Fruit fly (Drosophila melanogaster) whole organism, embryonic: ENCODE measurements around the gene Ance-2.
A peak's percentile ranks its signal among the peaks of the same experiment; 100 is the strongest.

ENCODE experiments used
- B-H2 ChIP-seq: fragments of 200-800 bp; sonication (Bioruptor generic); optimal IDR thresholded peaks from 2 replicates; lab custom pipeline; 2018; ENCODE audit warnings: missing biosample characterization, mild to moderate bottlenecking, missing genetic modification characterization
- BtbVII ChIP-seq: fragments of 200-800 bp; sonication (Bioruptor generic); optimal IDR thresholded peaks from 3 replicates; lab custom pipeline; 2017; ENCODE audit warnings: missing biosample characterization, mild to moderate bottlenecking, missing genetic modification characterization
- C15 ChIP-seq: fragments of 200-800 bp; sonication (Bioruptor generic); IDR thresholded peaks from 3 replicates; pipeline ENCODE4 v1.3.6; 2022; ENCODE audit warnings: missing biosample characterization, missing genetic modification characterization
- CG10321 ChIP-seq: fragments of 200-800 bp; sonication (Bioruptor generic); IDR thresholded peaks from 2 replicates; pipeline ENCODE4 v1.3.6; 2022; ENCODE audit warnings: missing biosample characterization, missing genetic modification characterization
- CG11398 ChIP-seq: fragments of 200-800 bp; sonication (Bioruptor generic); optimal IDR thresholded peaks from 2 replicates; lab custom pipeline; 2016; ENCODE audit warnings: missing biosample characterization, missing genetic modification characterization
- CG11560 ChIP-seq: fragments of 200-800 bp; sonication (Bioruptor generic); IDR thresholded peaks from 3 replicates; pipeline ENCODE4 v1.3.6; 2022; ENCODE audit warnings: missing biosample characterization, missing genetic modification characterization
- CG11696 ChIP-seq: fragments of 200-800 bp; sonication (Bioruptor generic); IDR thresholded peaks from 2 replicates; pipeline ENCODE4 v1.3.6; 2022; ENCODE audit warnings: missing biosample characterization, missing genetic modification characterization
- CG12659 ChIP-seq: fragments of 200-800 bp; sonication (Bioruptor generic); optimal IDR thresholded peaks from 3 replicates; lab custom pipeline; 2017; ENCODE audit warnings: mild to moderate bottlenecking, missing biosample characterization, missing genetic modification reagents, missing genetic modification characterization
- CG13123 ChIP-seq: fragments of 200-800 bp; sonication (Bioruptor generic); optimal IDR thresholded peaks from 2 replicates; lab custom pipeline; 2016; ENCODE audit warnings: missing biosample characterization, missing genetic modification characterization
- CG16863 ChIP-seq: fragments of 200-800 bp; sonication (Bioruptor generic); optimal IDR thresholded peaks from 3 replicates; lab custom pipeline; 2016; ENCODE audit warnings: missing biosample characterization, missing genetic modification characterization
- CG17612 ChIP-seq: fragments of 200-800 bp; sonication (Bioruptor generic); IDR thresholded peaks from 2 replicates; pipeline ENCODE4 v1.3.6; 2022; ENCODE audit warnings: missing biosample characterization, missing genetic modification characterization
- CG18476 ChIP-seq: fragments of 200-800 bp; sonication (Bioruptor generic); optimal IDR thresholded peaks from 2 replicates; lab custom pipeline; 2016; ENCODE audit warnings: missing biosample characterization, mild to moderate bottlenecking, missing genetic modification characterization
- CG18619 ChIP-seq: fragments of 200-800 bp; sonication (Bioruptor generic); optimal IDR thresholded peaks from 3 replicates; lab custom pipeline; 2017; ENCODE audit warnings: missing biosample characterization, mild to moderate bottlenecking, missing genetic modification characterization
- CG2199 ChIP-seq: fragments of 200-800 bp; sonication (Bioruptor generic); IDR thresholded peaks from 3 replicates; pipeline ENCODE4 v1.3.6; 2022; ENCODE audit warnings: missing biosample characterization, missing genetic modification characterization
- CG30403 ChIP-seq: fragments of 200-800 bp; sonication (Bioruptor generic); optimal IDR thresholded peaks from 3 replicates; lab custom pipeline; 2016; ENCODE audit warnings: missing biosample characterization, missing genetic modification characterization
- CG3065 ChIP-seq: fragments of 200-800 bp; sonication (Bioruptor generic); optimal IDR thresholded peaks from 2 replicates; lab custom pipeline; 2016; ENCODE audit warnings: missing biosample characterization, missing genetic modification characterization
- CG3847 ChIP-seq: fragments of 200-800 bp; sonication (Bioruptor generic); IDR thresholded peaks from 2 replicates; pipeline ENCODE4 v1.3.6; 2022; ENCODE audit warnings: missing biosample characterization, missing genetic modification characterization
- CG6854 ChIP-seq: fragments of 200-800 bp; sonication (Bioruptor generic); optimal IDR thresholded peaks from 3 replicates; lab custom pipeline; 2017; ENCODE audit warnings: missing biosample characterization, mild to moderate bottlenecking, missing genetic modification characterization
- CG8765 ChIP-seq: fragments of 200-800 bp; sonication (Bioruptor generic); IDR thresholded peaks from 2 replicates; pipeline ENCODE4 v1.3.6; 2022; ENCODE audit warnings: missing biosample characterization, missing genetic modification characterization
- CG9797 ChIP-seq: fragments of 200-800 bp; sonication (Bioruptor generic); optimal IDR thresholded peaks from 3 replicates; lab custom pipeline; 2018; ENCODE audit warnings: missing biosample characterization, mild to moderate bottlenecking, missing genetic modification characterization
- D19A ChIP-seq: fragments of 200-800 bp; optimal IDR thresholded peaks from 3 replicates; lab custom pipeline; 2019; ENCODE audit warnings: missing biosample characterization, mild to moderate bottlenecking, missing genetic modification characterization, moderate library complexity
- D19B ChIP-seq: fragments of 200-800 bp; sonication (Bioruptor generic); optimal IDR thresholded peaks from 2 replicates; lab custom pipeline; 2017; ENCODE audit warnings: missing biosample characterization, mild to moderate bottlenecking, missing genetic modification characterization
- E2f1 ChIP-seq: fragments of 200-800 bp; sonication (Bioruptor generic); IDR thresholded peaks from 2 replicates; pipeline ENCODE4 v1.3.6; 2022; ENCODE audit warnings: missing biosample characterization, missing genetic modification characterization
- Fer2 ChIP-seq: fragments of 200-800 bp; sonication (Bioruptor generic); optimal IDR thresholded peaks from 2 replicates; lab custom pipeline; 2018; ENCODE audit warnings: missing biosample characterization, mild to moderate bottlenecking, missing genetic modification characterization, moderate library complexity
- H2.0 ChIP-seq: fragments of 200-800 bp; sonication (Bioruptor generic); IDR thresholded peaks from 2 replicates; pipeline ENCODE4 v1.3.6; 2022; ENCODE audit warnings: missing biosample characterization, missing genetic modification characterization
- HHEX ChIP-seq: fragments of 200-800 bp; sonication (Bioruptor generic); optimal IDR thresholded peaks from 3 replicates; lab custom pipeline; 2017; ENCODE audit warnings: missing biosample characterization, mild to moderate bottlenecking, missing genetic modification characterization, missing genetic modification reagents
- Hr3 ChIP-seq: fragments of 200-800 bp; sonication (Bioruptor generic); optimal IDR thresholded peaks from 3 replicates; lab custom pipeline; 2016; ENCODE audit warnings: missing biosample characterization, missing genetic modification characterization
- Hsf ChIP-seq: fragments of 200-800 bp; sonication (Bioruptor generic); optimal IDR thresholded peaks from 3 replicates; lab custom pipeline; 2016; ENCODE audit warnings: missing biosample characterization, missing genetic modification characterization
- Lhr ChIP-seq: fragments of 200-800 bp; sonication (Bioruptor generic); optimal IDR thresholded peaks from 3 replicates; lab custom pipeline; 2017; ENCODE audit warnings: mild to moderate bottlenecking, missing biosample characterization, missing genetic modification reagents, missing genetic modification characterization
- Mes4 ChIP-seq: fragments of 200-800 bp; sonication (Bioruptor generic); optimal IDR thresholded peaks from 2 replicates; lab custom pipeline; 2016; ENCODE audit warnings: missing biosample characterization, missing genetic modification characterization
- NFAT ChIP-seq: fragments of 200-800 bp; sonication (Bioruptor generic); IDR thresholded peaks from 2 replicates; pipeline ENCODE4 v1.3.6; 2022; ENCODE audit warnings: missing biosample characterization, missing genetic modification characterization
- Sin3A ChIP-seq: fragments of >200 bp; optimal IDR thresholded peaks from 2 replicates; lab custom pipeline; 2018
- bcd ChIP-seq: fragments of 200-800 bp; sonication (Bioruptor generic); optimal IDR thresholded peaks from 2 replicates; lab custom pipeline; 2017; ENCODE audit warnings: missing biosample characterization, mild to moderate bottlenecking, missing genetic modification characterization
- cato ChIP-seq: fragments of 200-800 bp; sonication (Bioruptor generic); optimal IDR thresholded peaks from 2 replicates; lab custom pipeline; 2016; ENCODE audit warnings: missing biosample characterization, missing genetic modification characterization, borderline replicate concordance
- dan ChIP-seq: fragments of 200-800 bp; sonication (Bioruptor generic); IDR thresholded peaks from 2 replicates; pipeline ENCODE4 v1.3.6; 2022; ENCODE audit warnings: missing biosample characterization, missing genetic modification characterization
- danr ChIP-seq: fragments of 200-800 bp; sonication (Bioruptor generic); IDR thresholded peaks from 2 replicates; pipeline ENCODE4 v1.3.6; 2022; ENCODE audit warnings: missing biosample characterization, missing genetic modification characterization
- dimm ChIP-seq: fragments of 200-800 bp; sonication (Bioruptor generic); IDR thresholded peaks from 2 replicates; pipeline ENCODE4 v1.3.6; 2022; ENCODE audit warnings: missing biosample characterization, missing genetic modification characterization
- dm ChIP-seq: fragments of 200-800 bp; sonication (Bioruptor generic); optimal IDR thresholded peaks from 3 replicates; lab custom pipeline; 2016; ENCODE audit warnings: missing biosample characterization, missing genetic modification characterization
- ftz-f1 ChIP-seq: fragments of 200-800 bp; sonication (Bioruptor generic); optimal IDR thresholded peaks from 2 replicates; lab custom pipeline; 2016; ENCODE audit warnings: missing biosample characterization, missing genetic modification characterization
- her ChIP-seq: fragments of 200-800 bp; sonication (Bioruptor generic); optimal IDR thresholded peaks from 2 replicates; lab custom pipeline; 2016; ENCODE audit warnings: missing biosample characterization, missing genetic modification characterization
- hth ChIP-seq: fragments of >200 bp; optimal IDR thresholded peaks from 2 replicates; lab custom pipeline; 2017; ENCODE audit warnings: inconsistent platforms
- ind ChIP-seq: fragments of 200-800 bp; sonication (Bioruptor generic); optimal IDR thresholded peaks from 3 replicates; lab custom pipeline; 2016; ENCODE audit warnings: missing biosample characterization, missing genetic modification characterization
- knrl ChIP-seq: fragments of 200-800 bp; sonication (Bioruptor generic); IDR thresholded peaks from 3 replicates; pipeline ENCODE4 v1.3.6; 2022; ENCODE audit warnings: missing biosample characterization, missing genetic modification characterization; ENCODE audit not compliant: partially characterized antibody
- lilli ChIP-seq: fragments of 200-800 bp; sonication (Bioruptor generic); optimal IDR thresholded peaks from 3 replicates; lab custom pipeline; 2016; ENCODE audit warnings: missing biosample characterization, missing genetic modification characterization
- mirr ChIP-seq: fragments of 200-800 bp; sonication (Bioruptor generic); optimal IDR thresholded peaks from 3 replicates; lab custom pipeline; 2018; ENCODE audit warnings: missing biosample characterization, mild to moderate bottlenecking, missing genetic modification characterization
- odd ChIP-seq: fragments of 200-800 bp; sonication (Bioruptor generic); optimal IDR thresholded peaks from 2 replicates; lab custom pipeline; 2017; ENCODE audit warnings: missing biosample characterization, mild to moderate bottlenecking, missing genetic modification characterization
- pzg ChIP-seq: fragments of 200-800 bp; sonication (Bioruptor generic); optimal IDR thresholded peaks from 3 replicates; lab custom pipeline; 2018; ENCODE audit warnings: missing biosample characterization, mild to moderate bottlenecking, missing genetic modification characterization, moderate library complexity
- row ChIP-seq: fragments of 200-800 bp; sonication (Bioruptor generic); IDR thresholded peaks from 3 replicates; pipeline ENCODE4 v1.3.6; 2022; ENCODE audit warnings: missing biosample characterization, missing genetic modification characterization
- sob ChIP-seq: fragments of 200-800 bp; sonication (Bioruptor generic); IDR thresholded peaks from 2 replicates; pipeline ENCODE4 v1.3.6; 2022; ENCODE audit warnings: missing biosample characterization, missing genetic modification characterization
- sug ChIP-seq: fragments of 200-800 bp; optimal IDR thresholded peaks from 2 replicates; lab custom pipeline; 2019; ENCODE audit warnings: missing biosample characterization, mild to moderate bottlenecking, missing genetic modification characterization, moderate library complexity
- tio ChIP-seq: fragments of 200-800 bp; sonication (Bioruptor generic); optimal IDR thresholded peaks from 2 replicates; lab custom pipeline; 2017; ENCODE audit warnings: missing biosample characterization, missing genetic modification characterization, inconsistent platforms
- unc-4 ChIP-seq: fragments of 200-800 bp; sonication (Bioruptor generic); IDR thresholded peaks from 2 replicates; pipeline ENCODE4 v1.3.6; 2022; ENCODE audit warnings: missing biosample characterization, missing genetic modification characterization; ENCODE audit not compliant: partially characterized antibody
- wdn ChIP-seq: fragments of 200-800 bp; sonication (Bioruptor generic); IDR thresholded peaks from 2 replicates; pipeline ENCODE4 v1.3.6; 2022; ENCODE audit warnings: missing biosample characterization, missing genetic modification characterization
- zf30C ChIP-seq: fragments of 200-800 bp; sonication (Bioruptor generic); optimal IDR thresholded peaks from 3 replicates; lab custom pipeline; 2018; ENCODE audit warnings: missing biosample characterization, mild to moderate bottlenecking, missing genetic modification characterization

Ance-2 gene

dm6 chr2L:13881939-13882338 is 27.2 kb upstream of the Ance-2 start (continued):
- TF ChIP-seq Hr3 (GFP tag; lab: Kevin White, UChicago), result no peak
- TF ChIP-seq CG2199 (GFP tag; lab: Robert Waterston, UW), result no peak
- TF ChIP-seq D19B (GFP tag; lab: Kevin White, UChicago), result no peak
- TF ChIP-seq danr (GFP tag; lab: Robert Waterston, UW), result no peak
- TF ChIP-seq C15 (GFP tag; lab: Robert Waterston, UW), result no peak
- TF ChIP-seq ftz-f1 (GFP tag; lab: Kevin White, UChicago), result no peak
- TF ChIP-seq tio (GFP tag; lab: Kevin White, UChicago), result no peak
- TF ChIP-seq CG11560 (tag; lab: Robert Waterston, UW), result no peak
- TF ChIP-seq cato, result no peak
- no peak for TF ChIP-seq Lhr (GFP tag; lab: Kevin White, UChicago)
- TF ChIP-seq CG8765 (GFP tag; lab: Robert Waterston, UW), result no peak
- TF ChIP-seq B-H2, result peak; percentile 54
- no peak for TF ChIP-seq ind (GFP tag; lab: Kevin White, UChicago)
- no peak for TF ChIP-seq CG11696 (GFP tag; lab: Robert Waterston, UW)
- no peak for TF ChIP-seq NFAT
- no peak for TF ChIP-seq row
- peak; percentile 0 for TF ChIP-seq mirr (GFP tag; lab: Kevin White, UChicago)
- TF ChIP-seq bcd (GFP tag; lab: Kevin White, UChicago), result peak; percentile 8
- no peak for TF ChIP-seq Fer2 (tag; lab: Kevin White, UChicago)
- no peak for TF ChIP-seq CG13123 (GFP tag; lab: Kevin White, UChicago)
- peak; percentile 22 for TF ChIP-seq lilli (GFP tag; lab: Kevin White, UChicago)
- TF ChIP-seq Sin3A (lab: Kevin White, UChicago), result no peak
- TF ChIP-seq CG6854 (GFP tag; lab: Kevin White, UChicago), result no peak
- TF ChIP-seq wdn, result no peak
- no peak for TF ChIP-seq CG18476 (GFP tag; lab: Kevin White, UChicago)
- TF ChIP-seq CG10321, result no peak
- no peak for TF ChIP-seq CG11398
- no peak for TF ChIP-seq pzg (GFP tag; lab: Kevin White, UChicago)
- no peak for TF ChIP-seq CG16863 (GFP tag; lab: Kevin White, UChicago)
- no peak for TF ChIP-seq Mes4
- no peak for TF ChIP-seq Hsf (GFP tag; lab: Kevin White, UChicago)
- TF ChIP-seq CG17612 (GFP tag; lab: Robert Waterston, UW), result no peak
- no peak for TF ChIP-seq hth (lab: Kevin White, UChicago)
- TF ChIP-seq unc-4 (GFP tag; lab: Robert Waterston, UW), result no peak
- no peak for TF ChIP-seq E2f1 (GFP tag; lab: Robert Waterston, UW)
- no peak for TF ChIP-seq dm (GFP tag; lab: Kevin White, UChicago)
- no peak for TF ChIP-seq CG18619 (GFP tag; lab: Kevin White, UChicago)
- TF ChIP-seq CG3065 (GFP tag; lab: Kevin White, UChicago), result no peak
- no peak for TF ChIP-seq dan
- TF ChIP-seq odd (GFP tag; lab: Kevin White, UChicago), result no peak
- no peak for TF ChIP-seq H2.0 (GFP tag; lab: Robert Waterston, UW)
- TF ChIP-seq sug, result peak; percentile 24
- peak; percentile 59 for TF ChIP-seq her (GFP tag; lab: Kevin White, UChicago)
- peak; percentile 48 for TF ChIP-seq BtbVII (GFP tag; lab: Kevin White, UChicago)
- peak; percentile 54; the same call in 1 of the 2 replicates for TF ChIP-seq sob
- peak; percentile 17 for TF ChIP-seq HHEX (GFP tag; lab: Kevin White, UChicago)
- TF ChIP-seq CG12659, result peak; percentile 21
- TF ChIP-seq CG3847, result 0 out of 2 replicates have a peak, but pooled peaks have one; percentile 14
- no peak for TF ChIP-seq dimm (GFP tag; lab: Robert Waterston, UW)
- no peak for TF ChIP-seq D19A
- no peak for TF ChIP-seq CG30403 (GFP tag; lab: Kevin White, UChicago)
- no peak for TF ChIP-seq CG9797
- TF ChIP-seq knrl (GFP tag; lab: Robert Waterston, UW), result no peak
- no peak for TF ChIP-seq zf30C (GFP tag; lab: Kevin White, UChicago)
